Fruit fly (Drosophila melanogaster) Kc167 (cell line): ENCODE data around the gene bun.

Experiments used
- Sin3A ChIP-seq: fragments of >200 bp; optimal IDR thresholded peaks from 2 replicates; lab custom pipeline; 2018; ENCODE audit warnings: missing external identifiers
- h ChIP-seq: fragments of >200 bp; optimal IDR thresholded peaks from 3 replicates; lab custom pipeline; 2018; ENCODE audit warnings: missing external identifiers
- insv ChIP-seq: fragments of >200 bp; optimal IDR thresholded peaks from 3 replicates; lab custom pipeline; 2018; ENCODE audit warnings: missing external identifiers
- psq ChIP-seq: fragments of >200 bp; optimal IDR thresholded peaks from 2 replicates; lab custom pipeline; 2017; ENCODE audit warnings: missing external identifiers

dm6 chr2L:12480846-12481245 is 65.6 kb downstream of the bun start:
- no peak for TF ChIP-seq Sin3A (lab: Kevin White, UChicago)
- no peak for TF ChIP-seq insv (lab: Kevin White, UChicago)
- TF ChIP-seq h = no peak
- TF ChIP-seq psq = no peak
